Worm (Caenorhabditis elegans): ENCODE measurements around the gene C01G10.17.

The C01G10.17 gene

DNA sequence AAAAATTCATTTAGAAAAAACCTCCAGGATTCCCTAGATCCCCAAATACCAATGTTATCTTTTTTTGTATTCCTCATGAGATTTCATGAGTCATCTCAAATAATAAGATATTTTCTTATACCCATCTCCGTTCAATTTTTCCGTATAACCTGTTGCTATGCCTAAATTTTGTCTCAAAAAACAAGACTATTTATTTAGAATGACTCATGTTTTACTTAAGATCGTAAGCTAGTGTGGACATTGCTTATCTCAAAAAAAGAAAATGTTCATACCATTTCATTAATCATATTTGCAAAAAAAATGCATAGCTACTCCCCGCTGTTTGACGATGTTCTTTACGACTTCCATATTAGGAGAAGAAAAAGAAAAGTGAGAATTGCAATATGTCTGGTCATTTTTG, 49.7 kb downstream of the C01G10.17 start, which contains the start of gene K08F9.3:
K08F9.3 (plus strand) TSS at position 301 of the 400 bp plus-strand sequence.
- no peak for TF ChIP-seq zip-8 (tag; optimal IDR thresholded peaks at IDR 0.05)
- no peak for TF ChIP-seq blmp-1 (tag; optimal IDR thresholded peaks at IDR 0.05)
- TF ChIP-seq lsy-2 (tag; optimal IDR thresholded peaks at IDR 0.05), result no peak

Measured in whole organism, mixed stage, embryonic.